Worm (Caenorhabditis elegans) whole organism, early embryonic: ENCODE data around the gene M02B1.3.

Experiments used
- B0310.2 ChIP-seq: sonication (generic microtip); optimal IDR thresholded peaks from 2 replicates; lab custom pipeline; 2016; ENCODE audit warnings: mild to moderate bottlenecking, missing genetic modification characterization, missing compliant biosample characterization
- F13C5.2 ChIP-seq: sonication (generic microtip); optimal IDR thresholded peaks from 2 replicates; lab custom pipeline; 2017; ENCODE audit warnings: mild to moderate bottlenecking, missing genetic modification characterization, inconsistent platforms, missing compliant biosample characterization
- aly-1 ChIP-seq: sonication (generic microtip); optimal IDR thresholded peaks from 2 replicates; lab custom pipeline; 2016; ENCODE audit warnings: missing genetic modification characterization, missing compliant biosample characterization
- ama-1 ChIP-seq: fragments of 150-350 bp; optimal IDR thresholded peaks from 2 replicates; lab custom pipeline; 2014
- ceh-13 ChIP-seq: fragments of 200-800 bp; sonication (Bioruptor generic); optimal IDR thresholded peaks from 2 replicates; lab custom pipeline; 2018; ENCODE audit warnings: mild to moderate bottlenecking, missing genetic modification characterization, missing compliant biosample characterization
- ceh-36 ChIP-seq: sonication (generic microtip); optimal IDR thresholded peaks from 2 replicates; lab custom pipeline; 2016; ENCODE audit warnings: missing genetic modification characterization, inconsistent platforms, missing compliant biosample characterization
- ets-7 ChIP-seq: sonication (generic microtip); optimal IDR thresholded peaks from 2 replicates; lab custom pipeline; 2016; ENCODE audit warnings: missing genotype, missing genetic modification characterization, missing compliant biosample characterization
- flt-1 ChIP-seq: fragments of 200-800 bp; sonication (Bioruptor generic); IDR thresholded peaks from 2 replicates; pipeline ENCODE4 v1.3.6; 2022; ENCODE audit warnings: missing genetic modification characterization, missing compliant biosample characterization
- hmbx-1 ChIP-seq: sonication (generic microtip); optimal IDR thresholded peaks from 2 replicates; lab custom pipeline; 2016; ENCODE audit warnings: mild to moderate bottlenecking, missing genetic modification characterization, missing compliant biosample characterization
- hmg-4 ChIP-seq: fragments of 200-800 bp; sonication (Bioruptor generic); optimal IDR thresholded peaks from 2 replicates; lab custom pipeline; 2018; ENCODE audit warnings: mild to moderate bottlenecking, missing genetic modification characterization, missing compliant biosample characterization
- hnd-1 ChIP-seq: sonication (generic microtip); optimal IDR thresholded peaks from 2 replicates; lab custom pipeline; 2016; ENCODE audit warnings: missing genetic modification characterization, missing compliant biosample characterization
- pes-1 ChIP-seq: fragments of 200-800 bp; sonication (Bioruptor generic); IDR thresholded peaks from 2 replicates; pipeline ENCODE4 v1.3.6; 2022; ENCODE audit warnings: missing genetic modification reagents, missing genetic modification characterization, missing compliant biosample characterization
- scrt-1 ChIP-seq: fragments of 200-800 bp; sonication (Bioruptor generic); IDR thresholded peaks from 2 replicates; pipeline ENCODE4 v1.3.6; 2022; ENCODE audit warnings: missing genetic modification characterization, missing compliant biosample characterization
- sea-1 ChIP-seq: fragments of 200-800 bp; sonication (Bioruptor generic); conservative IDR thresholded peaks from 2 replicates; pipeline ENCODE4 v1.3.6; 2022; ENCODE audit warnings: missing genetic modification characterization, missing compliant biosample characterization
- tbx-11 ChIP-seq: fragments of 200-800 bp; sonication (Bioruptor generic); IDR thresholded peaks from 2 replicates; pipeline ENCODE4 v1.3.6; 2022; ENCODE audit warnings: missing genetic modification characterization, missing compliant biosample characterization
- tbx-37 ChIP-seq: fragments of 200-800 bp; sonication (Bioruptor generic); conservative IDR thresholded peaks from 2 replicates; pipeline ENCODE4 v1.3.6; 2022; ENCODE audit warnings: missing genetic modification reagents, missing genetic modification characterization, missing compliant biosample characterization
- tra-4 ChIP-seq: sonication (generic microtip); optimal IDR thresholded peaks from 2 replicates; lab custom pipeline; 2017; ENCODE audit warnings: missing genetic modification characterization, missing compliant biosample characterization

M02B1.3 gene

DNA sequence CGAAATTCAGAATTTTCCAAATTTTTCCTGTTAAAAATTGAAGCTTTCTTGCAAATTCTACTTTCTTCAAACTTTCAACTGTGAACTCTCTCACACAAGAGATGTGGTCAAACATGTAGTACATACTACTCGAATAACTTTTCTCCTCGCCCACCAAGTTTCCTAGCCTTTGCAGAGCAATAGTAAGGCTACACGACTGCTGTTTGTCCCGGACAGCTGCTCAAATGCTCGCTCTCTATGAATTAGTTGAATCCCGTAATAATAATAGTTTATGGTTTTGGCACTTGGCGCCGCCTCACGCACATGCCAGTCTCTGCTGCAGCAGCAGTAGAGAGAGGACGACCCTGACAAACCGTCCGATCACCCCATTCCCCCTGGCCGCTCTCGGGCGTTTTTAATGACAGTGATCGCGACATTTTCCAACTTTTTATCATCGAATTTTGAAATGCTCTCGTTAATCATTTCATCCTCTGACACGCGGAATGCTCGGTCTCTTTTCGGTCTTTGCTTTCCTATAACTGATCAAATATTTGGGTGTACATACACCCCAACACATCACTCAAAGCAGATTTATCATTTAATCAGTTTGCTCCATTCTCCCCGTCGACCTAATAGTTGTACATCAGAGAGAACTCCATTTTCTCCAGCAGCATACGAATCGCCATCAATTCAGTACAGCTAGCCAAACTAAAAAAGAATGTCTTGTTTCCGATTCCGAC is 2.5 kb upstream of the M02B1.3 start:
- no peak for TF ChIP-seq aly-1
- TF ChIP-seq hnd-1 (tag; lab: Kevin White, UChicago): no peak
- TF ChIP-seq ets-7: no peak
- TF ChIP-seq ama-1: no peak
- no peak for TF ChIP-seq hmbx-1 (tag; lab: Kevin White, UChicago)
- TF ChIP-seq tbx-11 (GFP tag; lab: Robert Waterston, UW): no peak
- no peak for TF ChIP-seq F13C5.2 (tag; lab: Kevin White, UChicago)
- no peak for TF ChIP-seq flt-1 (GFP tag; lab: Robert Waterston, UW)
- TF ChIP-seq tra-4 (tag; lab: Kevin White, UChicago): no peak
- TF ChIP-seq hmg-4 (GFP tag; lab: Kevin White, UChicago): no peak
- no peak for TF ChIP-seq B0310.2 (tag; lab: Kevin White, UChicago)
- TF ChIP-seq ceh-13 (GFP tag; lab: Kevin White, UChicago): no peak

- TF ChIP-seq sea-1 (GFP tag; lab: Robert Waterston, UW) (no peak), ets-7 (no peak), hmbx-1 (tag; lab: Kevin White, UChicago) (no peak), ceh-13 (GFP tag; lab: Kevin White, UChicago) (no peak), F13C5.2 (tag; lab: Kevin White, UChicago) (no peak), aly-1 (no peak), tbx-11 (GFP tag; lab: Robert Waterston, UW) (no peak), tbx-37 (no peak)
Measured at ce11 chrIV:12834417-12834731, 1.9 kb upstream of the M02B1.3 start.

- TF ChIP-seq sea-1 (GFP tag; lab: Robert Waterston, UW) (no peak), ceh-36 (tag; lab: Kevin White, UChicago) (no peak), hnd-1 (tag; lab: Kevin White, UChicago) (no peak), tra-4 (tag; lab: Kevin White, UChicago) (no peak), F13C5.2 (tag; lab: Kevin White, UChicago) (no peak), flt-1 (GFP tag; lab: Robert Waterston, UW) (no peak), aly-1 (no peak)
Measured at ce11 chrIV:12835363-12835762, 945 bp upstream of the M02B1.3 start.

DNA sequence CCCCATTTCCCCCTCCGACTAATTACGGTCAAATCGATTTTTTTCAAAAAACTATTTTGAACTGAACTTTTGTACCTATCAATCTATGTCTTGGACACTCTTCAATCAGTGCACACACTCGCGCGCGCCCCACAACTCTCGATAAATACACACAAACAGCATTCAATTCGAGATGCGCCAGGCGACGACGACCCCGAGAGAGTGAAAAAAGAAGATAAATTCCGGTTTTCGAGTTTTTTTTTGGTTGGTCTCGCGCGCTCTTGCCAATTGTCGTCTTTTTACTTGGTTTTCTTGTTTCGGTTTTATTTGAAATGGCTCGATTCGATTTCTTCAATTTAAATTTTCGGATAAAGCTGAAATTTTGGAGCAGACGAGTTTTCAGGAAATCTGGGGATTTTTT is 4.0 kb downstream of the M02B1.3 start:
- TF ChIP-seq sea-1 (GFP tag; lab: Robert Waterston, UW) (no peak), tbx-37 (no peak), ets-7 (no peak), aly-1 (no peak)

DNA sequence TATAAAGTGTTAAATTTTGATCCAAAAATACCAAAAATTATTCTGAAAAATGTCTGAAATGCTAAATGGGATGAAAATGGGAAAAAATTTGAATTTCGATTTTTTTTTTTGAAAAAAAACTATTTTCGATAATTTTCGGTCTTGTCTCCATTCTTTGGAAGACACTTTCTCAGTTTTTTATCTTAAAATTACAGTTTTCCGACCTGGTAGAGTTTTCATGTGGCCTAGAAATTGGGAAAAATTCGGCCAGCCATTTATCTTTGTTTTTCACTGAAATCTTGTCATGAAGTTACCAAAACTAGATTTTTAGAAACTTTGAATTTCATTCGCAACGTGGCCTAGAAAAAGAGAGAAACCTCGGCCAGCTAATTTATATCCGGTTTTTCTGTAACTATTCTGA is 4.6 kb downstream of the M02B1.3 start:
- no peak for TF ChIP-seq B0310.2 (tag; lab: Kevin White, UChicago)

DNA sequence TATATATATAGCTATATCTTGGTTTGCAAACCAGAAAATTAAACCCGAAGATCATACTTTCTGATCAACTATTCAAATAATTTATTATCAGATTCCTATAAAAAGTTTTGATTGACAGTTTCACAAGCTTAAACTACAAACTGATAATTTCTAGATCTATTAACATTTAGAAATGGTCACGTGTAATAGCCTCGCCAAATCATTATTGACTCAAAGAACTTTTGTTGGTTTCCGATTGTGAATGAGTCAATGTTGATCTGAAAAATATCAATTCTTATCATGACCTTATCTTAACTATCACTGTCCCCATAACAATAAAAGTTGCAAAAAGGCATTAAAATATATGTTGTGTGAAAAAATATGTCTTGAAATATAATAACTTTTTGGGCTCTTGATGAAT is 5.8 kb downstream of the M02B1.3 start:
- no peak for TF ChIP-seq ama-1
- no peak for TF ChIP-seq flt-1 (GFP tag; lab: Robert Waterston, UW)
- TF ChIP-seq hmg-4 (GFP tag; lab: Kevin White, UChicago): no peak
- no peak for TF ChIP-seq hmbx-1 (tag; lab: Kevin White, UChicago)
- TF ChIP-seq tra-4 (tag; lab: Kevin White, UChicago): no peak
- TF ChIP-seq ceh-13 (GFP tag; lab: Kevin White, UChicago): no peak
- TF ChIP-seq aly-1: no peak

DNA sequence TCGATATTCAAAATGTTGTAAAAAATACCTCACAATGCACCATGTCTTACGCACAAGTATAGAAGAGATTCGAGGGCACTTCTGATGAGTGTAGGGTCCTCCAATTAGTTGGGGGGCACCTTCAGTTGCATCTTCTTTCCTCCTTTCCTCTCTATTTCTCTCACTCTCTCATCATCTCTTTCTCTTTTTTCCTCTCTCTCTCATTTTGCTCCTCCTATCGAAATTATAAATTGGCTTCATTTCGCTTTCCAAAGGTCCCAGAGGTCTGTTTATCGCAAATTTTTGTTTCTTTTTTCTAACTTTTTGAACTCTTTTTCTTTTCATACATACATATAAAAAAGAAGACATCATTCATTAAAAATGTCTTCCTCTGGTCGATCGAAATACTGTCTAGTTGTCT is 6.6 kb downstream of the M02B1.3 start:
- TF ChIP-seq tbx-11 (GFP tag; lab: Robert Waterston, UW) (no peak), sea-1 (GFP tag; lab: Robert Waterston, UW) (no peak), hmg-4 (GFP tag; lab: Kevin White, UChicago) (no peak), tra-4 (tag; lab: Kevin White, UChicago) (no peak), flt-1 (GFP tag; lab: Robert Waterston, UW) (no peak), aly-1 (no peak), tbx-37 (no peak), ceh-13 (GFP tag; lab: Kevin White, UChicago) (no peak), B0310.2 (tag; lab: Kevin White, UChicago) (no peak), hmbx-1 (tag; lab: Kevin White, UChicago) (no peak), hnd-1 (tag; lab: Kevin White, UChicago) (no peak), ceh-36 (tag; lab: Kevin White, UChicago) (no peak), ets-7 (no peak), pes-1 (GFP tag; lab: Robert Waterston, UW) (no peak), ama-1 (no peak), F13C5.2 (tag; lab: Kevin White, UChicago) (no peak), scrt-1 (GFP tag; lab: Robert Waterston, UW) (no peak)

- TF ChIP-seq tbx-37: no peak
- TF ChIP-seq hnd-1 (tag; lab: Kevin White, UChicago): no peak
- no peak for TF ChIP-seq scrt-1 (GFP tag; lab: Robert Waterston, UW)
- no peak for TF ChIP-seq hmg-4 (GFP tag; lab: Kevin White, UChicago)
- TF ChIP-seq ama-1: no peak
- no peak for TF ChIP-seq tbx-11 (GFP tag; lab: Robert Waterston, UW)
- no peak for TF ChIP-seq aly-1
- no peak for TF ChIP-seq ets-7
- no peak for TF ChIP-seq flt-1 (GFP tag; lab: Robert Waterston, UW)
Measured at ce11 chrIV:12845596-12845995, 9.3 kb downstream of the M02B1.3 start, which contains the start of gene txt-19. txt-19 (plus strand) TSS chrIV:12845899.
